Fruit fly (Drosophila melanogaster): Measurements from ENCODE around the gene CG11843.
A peak's percentile ranks its signal among the peaks of the same experiment; 100 is the strongest.

CG11843 gene

DNA sequence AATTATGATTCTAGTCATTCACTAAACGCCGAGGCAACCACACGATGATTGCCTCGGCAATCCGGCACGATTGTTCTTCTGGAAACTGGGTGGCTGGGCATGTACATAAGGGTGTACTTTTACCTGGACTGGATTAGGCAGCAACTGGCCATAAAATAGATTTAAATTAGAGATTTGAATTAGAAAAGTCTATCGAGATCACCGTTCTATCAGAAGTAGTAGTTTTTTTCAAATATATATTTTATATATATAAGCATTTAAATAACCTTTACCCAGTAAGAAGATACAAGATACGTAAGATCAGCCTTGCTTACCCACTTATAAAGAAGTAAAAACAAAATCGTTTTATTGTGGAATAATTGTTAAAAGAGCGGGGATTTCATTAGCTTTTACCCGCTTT, at the start of gene CG11843:
Gene CG11843 (plus strand): TSS at position 301 of the 400 bp plus-strand sequence.
- TF ChIP-seq CG6792 (GFP tag; optimal IDR thresholded peaks at IDR 0.05) (no peak), CG6163 (GFP tag; IDR thresholded peaks at IDR 0.05) (no peak), topi (GFP tag; optimal IDR thresholded peaks at IDR 0.05) (no peak), net (GFP tag; optimal IDR thresholded peaks at IDR 0.05) (no peak), CG11762 (GFP tag; optimal IDR thresholded peaks at IDR 0.05; ENCODE audit: insufficient read depth) (no peak), Blimp-1 (GFP tag; optimal IDR thresholded peaks at IDR 0.05) (no peak), cyc (GFP tag; optimal IDR thresholded peaks at IDR 0.05) (no peak), CG10631 (GFP tag; optimal IDR thresholded peaks at IDR 0.05) (no peak), Eip93F (GFP tag; optimal IDR thresholded peaks at IDR 0.05) (no peak), CG8632 (GFP tag; optimal IDR thresholded peaks at IDR 0.05) (no peak)

DNA sequence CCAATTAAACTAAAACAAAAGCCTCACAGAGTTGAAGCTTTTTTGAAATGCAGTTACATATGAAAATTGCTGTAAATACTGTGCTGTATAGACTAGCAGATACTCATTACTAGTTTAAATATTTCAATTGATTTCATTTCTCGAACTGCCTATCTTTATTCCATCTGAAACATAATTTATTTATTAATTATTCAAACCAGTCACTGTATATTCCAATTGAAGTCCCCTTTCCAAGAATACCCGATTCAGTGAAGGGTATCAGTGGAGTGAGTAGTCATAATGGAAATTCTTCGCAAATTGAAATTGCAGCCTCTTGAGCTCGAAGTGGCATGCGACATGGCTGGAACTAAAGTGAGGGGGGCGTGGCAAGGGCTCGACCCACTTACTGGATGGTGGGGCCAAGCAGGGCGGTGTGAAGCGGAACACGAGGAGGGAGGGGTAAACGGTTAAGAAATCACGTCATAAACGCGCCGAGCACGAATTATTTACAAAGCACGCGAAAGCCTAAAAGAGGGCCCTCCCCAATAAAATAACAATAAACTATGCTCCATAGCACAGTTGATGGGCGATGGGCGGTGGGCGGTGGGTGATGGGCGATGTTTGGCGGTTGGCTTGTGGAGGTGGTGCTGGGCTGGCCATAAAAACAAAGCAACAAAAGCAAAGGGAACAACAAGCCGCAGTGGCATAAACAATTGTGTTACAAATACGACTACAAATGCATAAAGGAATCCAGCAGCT, 49.1 kb upstream of the CG11843 start:
- TF ChIP-seq Ets96B (tag; optimal IDR thresholded peaks at IDR 0.05) (peak; percentile 31), Sox102F (GFP tag; optimal IDR thresholded peaks at IDR 0.05) (peak; percentile 43), fd59A (GFP tag; optimal IDR thresholded peaks at IDR 0.05) (peak; percentile 2), CG7368 (GFP tag; optimal IDR thresholded peaks at IDR 0.05) (peak; percentile 16), cyc (GFP tag; optimal IDR thresholded peaks at IDR 0.05) (peak; percentile 34), CG8632 (GFP tag; optimal IDR thresholded peaks at IDR 0.05) (peak; percentile 10), eg (GFP tag; IDR thresholded peaks at IDR 0.05) (peak; percentile 77), CG31627 (GFP tag; optimal IDR thresholded peaks at IDR 0.05) (peak; percentile 52), achi (GFP tag; optimal IDR thresholded peaks at IDR 0.05) (peak; percentile 39), Eip93F (GFP tag; optimal IDR thresholded peaks at IDR 0.05) (no peak), svp (GFP tag) (peak; percentile 61), Ets21C (GFP tag; optimal IDR thresholded peaks at IDR 0.05) (no peak), Hr38 (GFP tag; optimal IDR thresholded peaks at IDR 0.05) (no peak), Eip75B (GFP tag; optimal IDR thresholded peaks at IDR 0.05) (peak; percentile 44), acj6 (GFP tag; optimal IDR thresholded peaks at IDR 0.05) (peak; percentile 48), net (GFP tag; optimal IDR thresholded peaks at IDR 0.05) (peak; percentile 22), CG15336 (GFP tag; IDR thresholded peaks at IDR 0.05) (peak; percentile 57; the same call in 1 of the 2 replicates), dsx (GFP tag; optimal IDR thresholded peaks at IDR 0.05; ENCODE audit: poor library complexity, severe bottlenecking) (peak; percentile 22), CG10669 (GFP tag; optimal IDR thresholded peaks at IDR 0.05) (peak; percentile 53), Blimp-1 (GFP tag; optimal IDR thresholded peaks at IDR 0.05) (no peak), CG9139 (GFP tag; optimal IDR thresholded peaks at IDR 0.05) (no peak), CG6792 (GFP tag; optimal IDR thresholded peaks at IDR 0.05) (peak; percentile 36), CG6163 (GFP tag; IDR thresholded peaks at IDR 0.05) (peak; percentile 53; the same call in 2 of the 3 replicates), pdm3 (GFP tag; optimal IDR thresholded peaks at IDR 0.05) (peak; percentile 66), Hr39 (GFP tag; optimal IDR thresholded peaks at IDR 0.05) (peak; percentile 53), CG6276 (GFP tag; optimal IDR thresholded peaks at IDR 0.05) (peak; percentile 24), dac (GFP tag; optimal IDR thresholded peaks at IDR 0.05) (no peak), Met (GFP tag; optimal IDR thresholded peaks at IDR 0.05) (peak; percentile 27), fkh (GFP tag; optimal IDR thresholded peaks at IDR 0.05) (no peak), Eip78C (GFP tag) (peak; percentile 81), ss (GFP tag; optimal IDR thresholded peaks at IDR 0.05) (peak in 1 of 2 experiments; percentile 31), Lpt (GFP tag; optimal IDR thresholded peaks at IDR 0.05) (peak; percentile 0), esn (GFP tag; optimal IDR thresholded peaks at IDR 0.05) (peak; percentile 52), Sox15 (GFP tag; optimal IDR thresholded peaks at IDR 0.05) (peak; percentile 6), Sox14 (GFP tag; optimal IDR thresholded peaks at IDR 0.05) (peak; percentile 42), Hr4 (GFP tag; optimal IDR thresholded peaks at IDR 0.05) (peak; percentile 63), CG11762 (GFP tag; optimal IDR thresholded peaks at IDR 0.05; ENCODE audit: insufficient read depth) (no peak), CG34406 (GFP tag; optimal IDR thresholded peaks at IDR 0.05) (peak; percentile 16), CG16779 (tag; optimal IDR thresholded peaks at IDR 0.05) (no peak), CG11902 (GFP tag; optimal IDR thresholded peaks at IDR 0.05) (peak; percentile 33), CG1621 (tag; optimal IDR thresholded peaks at IDR 0.05) (peak; percentile 16), CG8319 (GFP tag; optimal IDR thresholded peaks at IDR 0.05) (peak; percentile 9), CG4318 (GFP tag; optimal IDR thresholded peaks at IDR 0.05) (peak; percentile 18), lz (GFP tag; optimal IDR thresholded peaks at IDR 0.05) (peak; percentile 45), CG11294 (GFP tag; IDR thresholded peaks at IDR 0.05) (peak; percentile 20; the same call in 1 of the 2 replicates)
